Worm (Caenorhabditis elegans): ENCODE data around the gene C04E7.5.
"Not testable (repeated sequence)": the region's sequence is repeated elsewhere in the genome, so short reads cannot be mapped to it uniquely, and the experiment has no call there.

C04E7.5 gene

ce11 chrX:312908-313307, 47.7 kb upstream of the C04E7.5 start, which contains the start of gene M02E1.4:
M02E1.4 (plus strand) TSS chrX:313274.
- TF ChIP-seq nhr-12 (tag; optimal IDR thresholded peaks at IDR 0.05) (no peak), elt-2 (tag; optimal IDR thresholded peaks at IDR 0.05) (peak; percentile 43), lin-35 (GFP tag; optimal IDR thresholded peaks at IDR 0.05) (peak in 1 of 2 experiments; percentile 23)

- TF ChIP-seq lin-14, fkh-10, sup-37 (GFP tag; optimal IDR thresholded peaks at IDR 0.05): not testable (repeated sequence)
Measured at ce11 chrX:322223-322622, 38.4 kb upstream of the C04E7.5 start, which contains the start of gene M02E1.3. M02E1.3 (plus strand) TSS chrX:322523.

- TF ChIP-seq mep-1 (tag; optimal IDR thresholded peaks at IDR 0.05), result peak; percentile 45
- TF ChIP-seq ceh-8 (GFP tag; optimal IDR thresholded peaks at IDR 0.05), result peak; percentile 40
- TF ChIP-seq isw-1 (GFP tag; IDR thresholded peaks at IDR 0.05), result peak; percentile 62
- peak; percentile 94 for TF ChIP-seq lin-14 (GFP tag; optimal IDR thresholded peaks at IDR 0.05)
- peak; percentile 74 for TF ChIP-seq nhr-47 (tag; optimal IDR thresholded peaks at IDR 0.05)
- TF ChIP-seq lin-13 (GFP tag; optimal IDR thresholded peaks at IDR 0.05), result no peak
- peak; percentile 31; the same call in 1 of the 2 replicates for TF ChIP-seq nhr-19 (GFP tag; conservative IDR thresholded peaks at IDR 0.05)
- peak; percentile 19 for TF ChIP-seq lin-15B (tag; optimal IDR thresholded peaks at IDR 0.05)
- peak; percentile 44 for TF ChIP-seq tbx-2 (tag; optimal IDR thresholded peaks at IDR 0.05)
- TF ChIP-seq vab-15 (tag; optimal IDR thresholded peaks at IDR 0.05), result no peak
- no peak for TF ChIP-seq nhr-237 (tag; optimal IDR thresholded peaks at IDR 0.05)
- TF ChIP-seq snu-23 (GFP tag; optimal IDR thresholded peaks at IDR 0.05), result peak; percentile 54
- TF ChIP-seq ama-1 (optimal IDR thresholded peaks at IDR 0.05), result no peak
- peak; percentile 62 for TF ChIP-seq rnt-1 (tag; optimal IDR thresholded peaks at IDR 0.05)
- TF ChIP-seq skn-1 (tag; optimal IDR thresholded peaks at IDR 0.05), result peak; percentile 68
- peak; percentile 29 to 72 for TF ChIP-seq lsy-2 (tag; optimal IDR thresholded peaks at IDR 0.05)
- TF ChIP-seq unc-30 (tag; optimal IDR thresholded peaks at IDR 0.05), result no peak
- TF ChIP-seq nhr-20 (tag; optimal IDR thresholded peaks at IDR 0.05), result peak; percentile 22
- peak in 2 of 3 experiments; percentile 29 to 73 for TF ChIP-seq ceh-82 (tag; optimal IDR thresholded peaks at IDR 0.05)
- no peak for TF ChIP-seq zag-1 (tag; optimal IDR thresholded peaks at IDR 0.05)
- TF ChIP-seq jun-1 (tag; optimal IDR thresholded peaks at IDR 0.05), result peak; percentile 46
- TF ChIP-seq mdl-1 (tag; optimal IDR thresholded peaks at IDR 0.05), result peak; percentile 32 to 86
- no peak for TF ChIP-seq lir-3 (tag; optimal IDR thresholded peaks at IDR 0.05; ENCODE audit: poor library complexity)
- TF ChIP-seq ets-5 (GFP tag; IDR thresholded peaks at IDR 0.05), result no peak
- 0 out of 2 replicates have a peak, but pooled peaks have one; percentile 32 for TF ChIP-seq ceh-88 (GFP tag; IDR thresholded peaks at IDR 0.05)
- no peak for TF ChIP-seq hpl-2 (GFP tag; optimal IDR thresholded peaks at IDR 0.05)
- peak; percentile 17 for TF ChIP-seq snpc-4 (tag; optimal IDR thresholded peaks at IDR 0.05)
- peak; percentile 0 for TF ChIP-seq egl-13 (tag; optimal IDR thresholded peaks at IDR 0.05)
- TF ChIP-seq dpl-1 (GFP tag; optimal IDR thresholded peaks at IDR 0.05), result peak in 1 of 3 experiments; percentile 23
- TF ChIP-seq F16B12.6 (tag; optimal IDR thresholded peaks at IDR 0.05), result peak; percentile 33
- peak; percentile 76 for TF ChIP-seq fkh-10 (GFP tag; optimal IDR thresholded peaks at IDR 0.05)
- TF ChIP-seq efl-1 (optimal IDR thresholded peaks at IDR 0.05), result peak; percentile 32 to 54
- TF ChIP-seq efl-1 (GFP tag; optimal IDR thresholded peaks at IDR 0.05 in 1 of 2), result no peak
- peak; percentile 40 for TF ChIP-seq xbp-1 (tag; optimal IDR thresholded peaks at IDR 0.05)
- no peak for TF ChIP-seq grh-1 (GFP tag; IDR thresholded peaks at IDR 0.05)
- peak; percentile 82 for TF ChIP-seq nhr-71 (tag; optimal IDR thresholded peaks at IDR 0.05)
- no peak for TF ChIP-seq nhr-76 (tag; optimal IDR thresholded peaks at IDR 0.05)
- TF ChIP-seq unc-86 (tag; optimal IDR thresholded peaks at IDR 0.05), result peak; percentile 62
- TF ChIP-seq zip-4 (GFP tag; optimal IDR thresholded peaks at IDR 0.05), result no peak
- TF ChIP-seq lin-35 (GFP tag; optimal IDR thresholded peaks at IDR 0.05), result peak; percentile 24 to 27
- peak; percentile 25 for TF ChIP-seq irx-1 (tag; optimal IDR thresholded peaks at IDR 0.05)
- peak; percentile 37 for TF ChIP-seq dsc-1 (tag; optimal IDR thresholded peaks at IDR 0.05)
- TF ChIP-seq swsn-7 (tag; optimal IDR thresholded peaks at IDR 0.05), result peak; percentile 66
- no peak for TF ChIP-seq nhr-12 (tag; optimal IDR thresholded peaks at IDR 0.05)
- TF ChIP-seq fkh-8 (tag; optimal IDR thresholded peaks at IDR 0.05), result peak; percentile 84
- no peak for TF ChIP-seq nhr-84 (tag; optimal IDR thresholded peaks at IDR 0.05)
Measured at ce11 chrX:324021-324420, 36.6 kb upstream of the C04E7.5 start.

Measured in whole organism, L1 larva.